Fruit fly (Drosophila melanogaster) whole organism, wandering third instar larva: ENCODE results near the gene CG11899.

Source experiments
- Abd-B ChIP-seq: fragments of >200 bp; optimal IDR thresholded peaks from 2 replicates; lab custom pipeline; 2017; ENCODE audit warnings: missing biosample characterization, missing genetic modification characterization
- CG32264 ChIP-seq: fragments of 200-800 bp; sonication (Bioruptor generic); optimal IDR thresholded peaks from 2 replicates; lab custom pipeline; 2016; ENCODE audit warnings: missing biosample characterization, missing genetic modification characterization
- Dfd ChIP-seq: fragments of >200 bp; optimal IDR thresholded peaks from 2 replicates; lab custom pipeline; 2017; ENCODE audit warnings: missing biosample characterization, missing genetic modification characterization
- Dif ChIP-seq: fragments of 200-275, 200-300 bp; sonication (Bioruptor generic); optimal IDR thresholded peaks from 2 replicates; lab custom pipeline; 2018; ENCODE audit warnings: missing biosample characterization, missing genetic modification characterization; ENCODE audit not compliant: partially characterized antibody
- GATAd ChIP-seq: sonication (Bioruptor generic); optimal IDR thresholded peaks from 2 replicates; lab custom pipeline; 2016; ENCODE audit warnings: missing biosample characterization, missing genetic modification characterization
- HLH106 ChIP-seq: fragments of 200-800 bp; optimal IDR thresholded peaks from 3 replicates; lab custom pipeline; 2019; ENCODE audit warnings: missing biosample characterization, mild to moderate bottlenecking, missing genetic modification characterization, moderate library complexity
- Hr78 ChIP-seq: fragments of >200 bp; optimal IDR thresholded peaks from 2 replicates; lab custom pipeline; 2017; ENCODE audit warnings: missing biosample characterization, missing genetic modification characterization
- Hr83 ChIP-seq: fragments of 200-300 bp; sonication (Bioruptor generic); optimal IDR thresholded peaks from 2 replicates; lab custom pipeline; 2016; ENCODE audit warnings: missing biosample characterization, mild to moderate bottlenecking, missing genetic modification characterization, moderate library complexity; ENCODE audit not compliant: poor library complexity, severe bottlenecking
- Jra ChIP-seq: sonication (Bioruptor generic); optimal IDR thresholded peaks from 2 replicates; lab custom pipeline; 2016; ENCODE audit warnings: missing biosample characterization, missing genetic modification characterization
- OdsH ChIP-seq: fragments of 200-800 bp; sonication (Bioruptor generic); optimal IDR thresholded peaks from 2 replicates; lab custom pipeline; 2016; ENCODE audit warnings: missing biosample characterization, mild to moderate bottlenecking, missing genetic modification characterization
- Rel ChIP-seq, 2 experiments: fragments of 200-800 bp; sonication (Bioruptor generic) in 1 of 2; optimal IDR thresholded peaks; 2 replicates in 1 of 2; 3 replicates in 1 of 2; lab custom pipeline; 2016 to 2019; ENCODE audit warnings: mild to moderate bottlenecking in 2 of 2, missing biosample characterization in 2 of 2, missing genetic modification characterization in 2 of 2, moderate library complexity in 1 of 2
- Sp1 ChIP-seq: fragments of 200-800 bp; sonication (Bioruptor generic); optimal IDR thresholded peaks from 3 replicates; lab custom pipeline; 2019; ENCODE audit warnings: missing biosample characterization, mild to moderate bottlenecking, missing genetic modification characterization, moderate library complexity
- Vsx2 ChIP-seq: fragments of 200-300, 225-300 bp; sonication (Bioruptor generic); optimal IDR thresholded peaks from 2 replicates; lab custom pipeline; 2018; ENCODE audit warnings: missing biosample characterization, missing genetic modification characterization; ENCODE audit not compliant: partially characterized antibody
- br ChIP-seq: fragments of 200-800 bp; sonication (Bioruptor generic); optimal IDR thresholded peaks from 2 replicates; lab custom pipeline; 2016; ENCODE audit warnings: missing biosample characterization, missing genetic modification characterization
- brk ChIP-seq: fragments of 200-800 bp; sonication (Bioruptor generic); optimal IDR thresholded peaks from 2 replicates; lab custom pipeline; 2016; ENCODE audit warnings: missing biosample characterization, mild to moderate bottlenecking, missing genetic modification characterization
- dl ChIP-seq, 2 experiments: fragments of 175-275, 200-275 bp in 1 of 2; fragments of 200-275 bp in 1 of 2; sonication (Bioruptor generic); optimal IDR thresholded peaks; lab custom pipeline; 2018; ENCODE audit warnings: mild to moderate bottlenecking in 2 of 2, missing biosample characterization in 2 of 2, missing genetic modification characterization in 2 of 2, moderate library complexity in 2 of 2; ENCODE audit not compliant: partially characterized antibody in 2 of 2, insufficient read depth in 1 of 2
- dsf ChIP-seq: sonication (Bioruptor generic); optimal IDR thresholded peaks from 2 replicates; lab custom pipeline; 2016; ENCODE audit warnings: missing biosample characterization, missing genetic modification characterization, borderline replicate concordance
- ey ChIP-seq: fragments of 200-800 bp; sonication (Bioruptor generic); optimal IDR thresholded peaks from 2 replicates; lab custom pipeline; 2016; ENCODE audit warnings: missing biosample characterization, missing genetic modification characterization
- foxo ChIP-seq, 2 experiments: fragments of 200-800 bp; sonication (Bioruptor generic); optimal IDR thresholded peaks; 2 replicates in 1 of 2; 3 replicates in 1 of 2; lab custom pipeline; 2016 to 2017; ENCODE audit warnings: missing biosample characterization in 2 of 2, missing genetic modification characterization in 2 of 2
- fru ChIP-seq: fragments of 200-800 bp; sonication (Bioruptor generic); optimal IDR thresholded peaks from 3 replicates; lab custom pipeline; 2016; ENCODE audit warnings: missing biosample characterization, mild to moderate bottlenecking, missing genetic modification characterization
- h ChIP-seq: fragments of 200-800 bp; sonication (Bioruptor generic); optimal IDR thresholded peaks from 3 replicates; lab custom pipeline; 2016; ENCODE audit warnings: missing biosample characterization, mild to moderate bottlenecking, missing genetic modification characterization
- jim ChIP-seq: fragments of 175-275, 200-325 bp; sonication (Bioruptor generic); optimal IDR thresholded peaks from 2 replicates; lab custom pipeline; 2016; ENCODE audit warnings: missing biosample characterization, mild to moderate bottlenecking, missing genetic modification characterization
- lola ChIP-seq: fragments of >200 bp; optimal IDR thresholded peaks from 2 replicates; lab custom pipeline; 2017; ENCODE audit warnings: missing biosample characterization, missing genetic modification characterization
- pan ChIP-seq: fragments of >200 bp; optimal IDR thresholded peaks from 2 replicates; lab custom pipeline; 2017
- psq ChIP-seq: fragments of 200-800 bp; sonication (Bioruptor generic); optimal IDR thresholded peaks from 3 replicates; lab custom pipeline; 2017; ENCODE audit warnings: missing biosample characterization, mild to moderate bottlenecking, missing genetic modification characterization, moderate library complexity
- sage ChIP-seq: fragments of 200-800 bp; sonication (Bioruptor generic); optimal IDR thresholded peaks from 2 replicates; lab custom pipeline; 2016; ENCODE audit warnings: missing biosample characterization, mild to moderate bottlenecking, missing genetic modification characterization
- sv ChIP-seq: fragments of 200-800 bp; sonication (Bioruptor generic); optimal IDR thresholded peaks from 3 replicates; lab custom pipeline; 2016; ENCODE audit warnings: missing biosample characterization, missing genetic modification characterization
- tai ChIP-seq: sonication (Bioruptor generic); optimal IDR thresholded peaks from 2 replicates; lab custom pipeline; 2016; ENCODE audit warnings: missing biosample characterization, missing genetic modification characterization
- usp ChIP-seq: fragments of >200 bp; optimal IDR thresholded peaks from 2 replicates; lab custom pipeline; 2017; ENCODE audit warnings: missing biosample characterization, missing genetic modification characterization
- woc ChIP-seq: sonication (Bioruptor generic); optimal IDR thresholded peaks from 2 replicates; lab custom pipeline; 2016; ENCODE audit warnings: missing biosample characterization, mild to moderate bottlenecking, missing genetic modification characterization

Gene CG11899

dm6 chr3R:29198299-29198698 is 2.0 kb upstream of the CG11899 start:
- TF ChIP-seq woc (GFP tag; lab: Kevin White, UChicago) = no peak
- TF ChIP-seq OdsH (GFP tag; lab: Kevin White, UChicago) = no peak
- no peak for TF ChIP-seq sage (GFP tag; lab: Kevin White, UChicago)
- TF ChIP-seq Hr83 (GFP tag; lab: Kevin White, UChicago) = no peak
- no peak for TF ChIP-seq br (GFP tag; lab: Kevin White, UChicago)
- TF ChIP-seq foxo (GFP tag; optimal IDR thresholded peaks at IDR 0.05; lab: Kevin White, UChicago) = no peak
- TF ChIP-seq dl (GFP tag; optimal IDR thresholded peaks at IDR 0.05; lab: Kevin White, UChicago; ENCODE audit: insufficient read depth in 1 of 2, partially characterized antibody in 2 of 2) = no peak
- TF ChIP-seq GATAd = no peak
- no peak for TF ChIP-seq psq (GFP tag; lab: Kevin White, UChicago)
- no peak for TF ChIP-seq usp
- TF ChIP-seq Dfd = no peak
- no peak for TF ChIP-seq ey (GFP tag; lab: Kevin White, UChicago)
- TF ChIP-seq Abd-B = no peak
- TF ChIP-seq pan (lab: Kevin White, UChicago) = no peak
- TF ChIP-seq tai (GFP tag; lab: Kevin White, UChicago) = no peak
- TF ChIP-seq Vsx2 = no peak
- TF ChIP-seq Jra (GFP tag; lab: Kevin White, UChicago) = no peak
- no peak for TF ChIP-seq jim (GFP tag; lab: Kevin White, UChicago)

- TF ChIP-seq Dfd = no peak
- no peak for TF ChIP-seq Hr78 (GFP tag; lab: Kevin White, UChicago)
- TF ChIP-seq Sp1 (GFP tag; lab: Kevin White, UChicago) = no peak
- no peak for TF ChIP-seq dsf (GFP tag; lab: Kevin White, UChicago)
- TF ChIP-seq dl (GFP tag; optimal IDR thresholded peaks at IDR 0.05; lab: Kevin White, UChicago; ENCODE audit: insufficient read depth in 1 of 2, partially characterized antibody in 2 of 2) = no peak
- no peak for TF ChIP-seq Abd-B
- no peak for TF ChIP-seq Jra (GFP tag; lab: Kevin White, UChicago)
- TF ChIP-seq h (GFP tag; lab: Kevin White, UChicago) = no peak
- no peak for TF ChIP-seq OdsH (GFP tag; lab: Kevin White, UChicago)
- TF ChIP-seq Vsx2 = no peak
- no peak for TF ChIP-seq sage (GFP tag; lab: Kevin White, UChicago)
- TF ChIP-seq lola = no peak
- TF ChIP-seq HLH106 (tag; lab: Kevin White, UChicago) = no peak
- TF ChIP-seq, all 38 proteins: peak for 0
Measured at dm6 chr3R:29202418-29202817, 2.2 kb downstream of the CG11899 start, which contains the start of gene Mesh1. Gene Mesh1, minus strand, starts transcription at chr3R:29202525.

- no peak for TF ChIP-seq psq (GFP tag; lab: Kevin White, UChicago)
- TF ChIP-seq dl (GFP tag; optimal IDR thresholded peaks at IDR 0.05; lab: Kevin White, UChicago; ENCODE audit: insufficient read depth in 1 of 2, partially characterized antibody in 2 of 2) = no peak
- no peak for TF ChIP-seq fru (GFP tag; lab: Kevin White, UChicago)
- no peak for TF ChIP-seq brk (GFP tag; lab: Kevin White, UChicago)
- TF ChIP-seq Jra (GFP tag; lab: Kevin White, UChicago) = no peak
Measured at dm6 chr3R:29204033-29204432, 3.8 kb downstream of the CG11899 start, which contains the start of gene Cyt-c1L. Gene Cyt-c1L, minus strand, starts transcription at chr3R:29204133.

DNA sequence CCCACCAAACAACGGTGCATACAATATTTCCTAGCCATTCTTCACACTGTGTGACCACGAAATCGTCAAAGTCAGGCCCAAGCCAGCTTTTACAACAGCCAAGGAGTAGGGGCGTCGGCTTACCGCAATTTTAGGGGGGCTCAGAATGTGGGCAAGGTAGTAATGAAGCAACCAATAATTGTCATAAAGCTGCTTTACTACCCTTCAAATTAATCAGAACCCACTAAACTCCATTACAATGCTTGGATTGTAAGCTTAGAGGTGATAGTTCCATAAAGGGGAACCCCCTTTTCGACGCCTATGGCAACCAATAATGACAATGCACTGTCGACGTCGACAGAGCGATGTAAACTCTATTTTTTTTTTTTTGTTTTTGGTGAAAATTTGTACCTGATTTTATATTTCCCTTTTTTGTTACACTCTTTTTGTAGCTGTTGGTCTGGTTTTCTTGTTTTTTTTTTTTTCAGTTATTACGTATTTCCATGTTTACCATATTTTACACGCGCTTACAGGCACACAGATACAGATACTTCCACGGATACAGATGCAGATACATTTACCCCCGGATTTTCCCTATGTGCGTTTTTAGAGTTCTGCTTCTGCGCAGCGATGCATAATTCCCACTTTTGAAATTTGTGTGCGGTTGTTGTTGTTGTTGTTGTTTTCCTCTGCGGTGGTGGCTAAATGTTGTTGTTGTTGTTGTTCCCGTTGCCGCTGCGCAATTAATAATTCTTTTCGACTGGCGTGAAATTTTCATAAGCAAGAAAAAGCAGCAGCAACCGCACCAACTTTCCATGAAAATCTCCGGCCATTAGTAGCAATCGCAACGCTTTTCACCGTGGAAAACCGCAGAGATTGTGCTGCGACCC is 4.6 kb downstream of the CG11899 start:
- TF ChIP-seq sv (GFP tag; lab: Kevin White, UChicago) (peak; percentile 50), CG32264 (GFP tag; lab: Kevin White, UChicago) (no peak)
- TF ChIP-seq, all 38 proteins: peak for 1

- TF ChIP-seq Jra (GFP tag; lab: Kevin White, UChicago) (no peak), sage (GFP tag; lab: Kevin White, UChicago) (peak; percentile 10), Rel (GFP tag; optimal IDR thresholded peaks at IDR 0.05; lab: Kevin White, UChicago) (peak; percentile 2), Rel (tag; optimal IDR thresholded peaks at IDR 0.05; lab: Kevin White, UChicago) (no peak), ey (GFP tag; lab: Kevin White, UChicago) (no peak), Dif (peak; percentile 20), brk (GFP tag; lab: Kevin White, UChicago) (peak; percentile 31), Vsx2 (peak; percentile 41)
Measured at dm6 chr3R:29206198-29207011, 6.2 kb downstream of the CG11899 start.
